Fruit fly (Drosophila melanogaster) whole organism, prepupa: ENCODE measurements around the gene dpp.

Experiments used
- Blimp-1 ChIP-seq: fragments of 200-800 bp; sonication (Bioruptor generic); optimal IDR thresholded peaks from 3 replicates; lab custom pipeline; 2017; ENCODE audit warnings: missing biosample characterization, missing genetic modification characterization, mild to moderate bottlenecking, moderate library complexity, missing genetic modification reagents
- CG10631 ChIP-seq: fragments of 200-800 bp; sonication (Bioruptor generic); optimal IDR thresholded peaks from 2 replicates; lab custom pipeline; 2016; ENCODE audit warnings: missing biosample characterization, missing genetic modification characterization
- CG10669 ChIP-seq: fragments of 200-800 bp; sonication (Bioruptor generic); optimal IDR thresholded peaks from 3 replicates; lab custom pipeline; 2018; ENCODE audit warnings: missing biosample characterization, mild to moderate bottlenecking, missing genetic modification characterization, moderate library complexity
- CG15336 ChIP-seq: fragments of 200-800 bp; sonication (Bioruptor generic); IDR thresholded peaks from 2 replicates; pipeline ENCODE4 v1.3.6; 2022; ENCODE audit warnings: missing biosample characterization, missing genetic modification characterization
- CG16779 ChIP-seq: fragments of 200-800 bp; sonication (Bioruptor generic); optimal IDR thresholded peaks from 3 replicates; lab custom pipeline; 2017; ENCODE audit warnings: missing biosample characterization, mild to moderate bottlenecking, missing genetic modification characterization
- CG3032 ChIP-seq: fragments of 200-800 bp; optimal IDR thresholded peaks from 2 replicates; lab custom pipeline; 2019; ENCODE audit warnings: missing biosample characterization, mild to moderate bottlenecking, missing genetic modification characterization, moderate library complexity
- CG31627 ChIP-seq: fragments of 200-800 bp; sonication (Bioruptor generic); optimal IDR thresholded peaks from 3 replicates; lab custom pipeline; 2016; ENCODE audit warnings: missing biosample characterization, missing genetic modification characterization
- CG32006 ChIP-seq: fragments of 200-800 bp; sonication (Bioruptor generic); optimal IDR thresholded peaks from 3 replicates; lab custom pipeline; 2017; ENCODE audit warnings: missing biosample characterization, mild to moderate bottlenecking, missing genetic modification characterization
- CG34406 ChIP-seq: fragments of 200-800 bp; sonication (Bioruptor generic); optimal IDR thresholded peaks from 3 replicates; lab custom pipeline; 2016; ENCODE audit warnings: missing biosample characterization, missing genetic modification characterization
- CG4318 ChIP-seq: fragments of 200-800 bp; sonication (Bioruptor generic); optimal IDR thresholded peaks from 3 replicates; lab custom pipeline; 2017; ENCODE audit warnings: missing biosample characterization, mild to moderate bottlenecking, missing genetic modification characterization
- CG6163 ChIP-seq: fragments of 200-800 bp; sonication (Bioruptor generic); IDR thresholded peaks from 3 replicates; pipeline ENCODE4 v1.3.6; 2022; ENCODE audit warnings: missing biosample characterization, missing genetic modification characterization
- CG6276 ChIP-seq: fragments of 200-800 bp; sonication (Bioruptor generic); optimal IDR thresholded peaks from 2 replicates; lab custom pipeline; 2017; ENCODE audit warnings: missing biosample characterization, mild to moderate bottlenecking, missing genetic modification characterization
- CG6792 ChIP-seq: fragments of 200-800 bp; sonication (Bioruptor generic); optimal IDR thresholded peaks from 3 replicates; lab custom pipeline; 2016; ENCODE audit warnings: missing biosample characterization, missing genetic modification characterization
- CG6808 ChIP-seq: fragments of 200-800 bp; sonication (Bioruptor generic); optimal IDR thresholded peaks from 3 replicates; lab custom pipeline; 2017; ENCODE audit warnings: missing biosample characterization, missing genetic modification characterization, mild to moderate bottlenecking, moderate library complexity, missing genetic modification reagents
- CG8632 ChIP-seq: fragments of 200-800 bp; sonication (Bioruptor generic); optimal IDR thresholded peaks from 3 replicates; lab custom pipeline; 2016; ENCODE audit warnings: missing biosample characterization, missing genetic modification characterization
- Eip75B ChIP-seq: fragments of 200-800 bp; sonication (Bioruptor generic); optimal IDR thresholded peaks from 3 replicates; lab custom pipeline; 2016; ENCODE audit warnings: missing biosample characterization, missing genetic modification characterization
- Eip78C ChIP-seq: fragments of 200-800 bp; sonication (Bioruptor generic); peaks from one replicate; lab custom pipeline; 2016; ENCODE audit warnings: missing biosample characterization, missing genetic modification characterization
- Eip93F ChIP-seq: fragments of 200-800 bp; sonication (Bioruptor generic); optimal IDR thresholded peaks from 2 replicates; lab custom pipeline; 2016; ENCODE audit warnings: missing biosample characterization, mild to moderate bottlenecking, missing genetic modification characterization
- Ets21C ChIP-seq: fragments of 200-800 bp; sonication (Bioruptor generic); optimal IDR thresholded peaks from 3 replicates; lab custom pipeline; 2016; ENCODE audit warnings: missing biosample characterization, missing genetic modification characterization
- Ets96B ChIP-seq: fragments of 200-800 bp; optimal IDR thresholded peaks from 2 replicates; lab custom pipeline; 2019; ENCODE audit warnings: missing biosample characterization, mild to moderate bottlenecking, missing genetic modification characterization, moderate library complexity
- Gug ChIP-seq: fragments of 200-800 bp; sonication (Bioruptor generic); IDR thresholded peaks from 2 replicates; pipeline ENCODE4 v1.3.6; 2022; ENCODE audit warnings: missing biosample characterization, missing genetic modification characterization
- Hr39 ChIP-seq: fragments of 200-800 bp; sonication (Bioruptor generic); optimal IDR thresholded peaks from 2 replicates; lab custom pipeline; 2016; ENCODE audit warnings: missing biosample characterization, missing genetic modification characterization
- Met ChIP-seq: fragments of 200-800 bp; sonication (Bioruptor generic); optimal IDR thresholded peaks from 3 replicates; lab custom pipeline; 2016; ENCODE audit warnings: missing biosample characterization, missing genetic modification characterization
- Smox ChIP-seq: fragments of 200-800 bp; sonication (Bioruptor generic); optimal IDR thresholded peaks from 3 replicates; lab custom pipeline; 2016; ENCODE audit warnings: missing biosample characterization, missing genetic modification characterization
- Sox14 ChIP-seq: fragments of 200-800 bp; sonication (Bioruptor generic); optimal IDR thresholded peaks from 3 replicates; lab custom pipeline; 2016; ENCODE audit warnings: missing biosample characterization, missing genetic modification characterization
- Sox15 ChIP-seq: fragments of 200-800 bp; sonication (Bioruptor generic); optimal IDR thresholded peaks from 3 replicates; lab custom pipeline; 2016; ENCODE audit warnings: missing biosample characterization, missing genetic modification characterization
- cyc ChIP-seq: fragments of 200-800 bp; sonication (Bioruptor generic); optimal IDR thresholded peaks from 3 replicates; lab custom pipeline; 2016; ENCODE audit warnings: missing biosample characterization, missing genetic modification characterization
- dsx ChIP-seq: fragments of 200-800 bp; optimal IDR thresholded peaks from 3 replicates; lab custom pipeline; 2019; ENCODE audit warnings: missing biosample characterization, mild to moderate bottlenecking, missing genetic modification characterization, moderate library complexity; ENCODE audit not compliant: poor library complexity, severe bottlenecking
- fd59A ChIP-seq: fragments of 200-800 bp; sonication (Bioruptor generic); optimal IDR thresholded peaks from 2 replicates; lab custom pipeline; 2017; ENCODE audit warnings: missing biosample characterization, mild to moderate bottlenecking, missing genetic modification characterization, missing genetic modification reagents
- fd85E ChIP-seq: fragments of 200-800 bp; sonication (Bioruptor generic); optimal IDR thresholded peaks from 3 replicates; lab custom pipeline; 2016; ENCODE audit warnings: missing biosample characterization, missing genetic modification characterization
- fkh ChIP-seq: fragments of 200-800 bp; sonication (Bioruptor generic); optimal IDR thresholded peaks from 3 replicates; lab custom pipeline; 2017; ENCODE audit warnings: missing biosample characterization, mild to moderate bottlenecking, missing genetic modification characterization, moderate library complexity
- lz ChIP-seq: fragments of 200-800 bp; sonication (Bioruptor generic); optimal IDR thresholded peaks from 3 replicates; lab custom pipeline; 2016; ENCODE audit warnings: missing biosample characterization, missing genetic modification characterization
- ss ChIP-seq, 2 experiments: fragments of 200-800 bp; sonication (Bioruptor generic); optimal IDR thresholded peaks; 2 replicates in 1 of 2; 3 replicates in 1 of 2; lab custom pipeline; 2017 to 2018; ENCODE audit warnings: mild to moderate bottlenecking in 2 of 2, missing biosample characterization in 2 of 2, missing genetic modification characterization in 2 of 2, moderate library complexity in 1 of 2
- svp ChIP-seq: fragments of 200-800 bp; sonication (Bioruptor generic); peaks from one replicate; lab custom pipeline; 2016; ENCODE audit warnings: missing biosample characterization, missing genetic modification characterization
- topi ChIP-seq: fragments of 200-800 bp; sonication (Bioruptor generic); optimal IDR thresholded peaks from 3 replicates; lab custom pipeline; 2016; ENCODE audit warnings: missing biosample characterization, missing genetic modification characterization
- vri ChIP-seq: fragments of 200-800 bp; sonication (Bioruptor generic); optimal IDR thresholded peaks from 3 replicates; lab custom pipeline; 2016; ENCODE audit warnings: missing biosample characterization, mild to moderate bottlenecking, missing genetic modification characterization

dpp gene

dm6 chr2L:2391321-2391720 is 36.9 kb upstream of the dpp start, which contains the start of gene CG46448:
CG46448 (plus strand) TSS chr2L:2391660.
- TF ChIP-seq Smox (GFP tag; lab: Kevin White, UChicago): no peak
- TF ChIP-seq Hr39 (GFP tag; lab: Kevin White, UChicago): no peak
- no peak for TF ChIP-seq vri (GFP tag; lab: Kevin White, UChicago)
- no peak for TF ChIP-seq CG16779 (tag; lab: Kevin White, UChicago)
- TF ChIP-seq ss (GFP tag; optimal IDR thresholded peaks at IDR 0.05; lab: Kevin White, UChicago): no peak
- no peak for TF ChIP-seq CG34406 (GFP tag; lab: Kevin White, UChicago)
- TF ChIP-seq svp (GFP tag; lab: Kevin White, UChicago): no peak
- no peak for TF ChIP-seq CG6808 (GFP tag; lab: Kevin White, UChicago)
- TF ChIP-seq Ets21C (GFP tag; lab: Kevin White, UChicago): no peak
- TF ChIP-seq fd85E (GFP tag; lab: Kevin White, UChicago): no peak
- no peak for TF ChIP-seq CG6792 (GFP tag; lab: Kevin White, UChicago)
- no peak for TF ChIP-seq Ets96B (tag; lab: Kevin White, UChicago)
- TF ChIP-seq Sox15: no peak
- no peak for TF ChIP-seq Eip93F
- TF ChIP-seq CG32006 (GFP tag; lab: Kevin White, UChicago): no peak
- no peak for TF ChIP-seq CG6163 (GFP tag; lab: Robert Waterston, UW)
- no peak for TF ChIP-seq Gug
- no peak for TF ChIP-seq Blimp-1 (GFP tag; lab: Kevin White, UChicago)
- no peak for TF ChIP-seq CG4318 (GFP tag; lab: Kevin White, UChicago)
- no peak for TF ChIP-seq Eip78C

- peak; percentile 51 for TF ChIP-seq svp (GFP tag; lab: Kevin White, UChicago)
- TF ChIP-seq CG10669 (GFP tag; lab: Kevin White, UChicago): no peak
- TF ChIP-seq fd59A (GFP tag; lab: Kevin White, UChicago): no peak
- no peak for TF ChIP-seq CG15336
- peak; percentile 38 for TF ChIP-seq Eip78C
- no peak for TF ChIP-seq CG8632
- no peak for TF ChIP-seq CG4318 (GFP tag; lab: Kevin White, UChicago)
- TF ChIP-seq CG6276 (GFP tag; lab: Kevin White, UChicago): no peak
- no peak for TF ChIP-seq Met (GFP tag; lab: Kevin White, UChicago)
- TF ChIP-seq CG3032 (tag; lab: Kevin White, UChicago): no peak
- TF ChIP-seq Blimp-1 (GFP tag; lab: Kevin White, UChicago): no peak
- no peak for TF ChIP-seq Smox (GFP tag; lab: Kevin White, UChicago)
- TF ChIP-seq, all 60 proteins: peak for 2
Observed at dm6 chr2L:2394872-2395271, 33.3 kb upstream of the dpp start.

dm6 chr2L:2397080-2397479 is 31.1 kb upstream of the dpp start:
- no peak for TF ChIP-seq Sox14 (GFP tag; lab: Kevin White, UChicago)
- peak; percentile 57; the same call in 1 of the 3 replicates for TF ChIP-seq CG6163 (GFP tag; lab: Robert Waterston, UW)
- TF ChIP-seq dsx (GFP tag; lab: Kevin White, UChicago): no peak
- peak; percentile 9 for TF ChIP-seq Met (GFP tag; lab: Kevin White, UChicago)
- peak; percentile 24 for TF ChIP-seq topi
- TF ChIP-seq lz (GFP tag; lab: Kevin White, UChicago): peak; percentile 2
- peak; percentile 6 for TF ChIP-seq CG10669 (GFP tag; lab: Kevin White, UChicago)
- peak; percentile 39 for TF ChIP-seq svp (GFP tag; lab: Kevin White, UChicago)
- TF ChIP-seq fkh (GFP tag; lab: Kevin White, UChicago): no peak
- TF ChIP-seq Eip75B (GFP tag; lab: Kevin White, UChicago): no peak
- peak; percentile 19 for TF ChIP-seq cyc (GFP tag; lab: Kevin White, UChicago)
- peak; percentile 8 for TF ChIP-seq CG31627
- no peak for TF ChIP-seq CG3032 (tag; lab: Kevin White, UChicago)
- no peak for TF ChIP-seq CG6792 (GFP tag; lab: Kevin White, UChicago)
- peak; percentile 4 for TF ChIP-seq CG10631 (GFP tag; lab: Kevin White, UChicago)
- TF ChIP-seq Smox (GFP tag; lab: Kevin White, UChicago): peak; percentile 26
- TF ChIP-seq Eip78C: peak; percentile 57
- no peak for TF ChIP-seq CG32006 (GFP tag; lab: Kevin White, UChicago)
